Worm (Caenorhabditis elegans) whole organism, L3 larva: ENCODE data around the gene F41E7.6.

Experiments used
- ama-1 ChIP-seq: fragments of 150-350 bp; optimal IDR thresholded peaks from 2 replicates; lab custom pipeline; 2018
- ceh-16 ChIP-seq: sonication (generic microtip); optimal IDR thresholded peaks from 2 replicates; lab custom pipeline; 2017; ENCODE audit warnings: missing biosample characterization, missing genetic modification characterization
- nhr-11 ChIP-seq: fragments of 150-350 bp; optimal IDR thresholded peaks from 2 replicates; lab custom pipeline; 2014; ENCODE audit warnings: missing biosample characterization, missing genetic modification characterization
- nhr-237 ChIP-seq: fragments of 150-350 bp; optimal IDR thresholded peaks from 2 replicates; lab custom pipeline; 2014; ENCODE audit warnings: missing biosample characterization, missing genetic modification characterization
- nhr-28 ChIP-seq: fragments of 150-350 bp; optimal IDR thresholded peaks from 2 replicates; lab custom pipeline; 2014; ENCODE audit warnings: missing biosample characterization, missing genetic modification characterization

- TF ChIP-seq nhr-237 (tag; lab: Kevin White, UChicago) = no peak
- no peak for TF ChIP-seq nhr-28 (tag; lab: Kevin White, UChicago)
- TF ChIP-seq ama-1 (lab: Kevin White, UChicago) = no peak
- TF ChIP-seq ceh-16 = no peak
- no peak for TF ChIP-seq nhr-11 (tag; lab: Kevin White, UChicago)
Measured at ce11 chrX:10350151-10350550, 39.9 kb upstream of the F41E7.6 start.
